Worm (Caenorhabditis elegans): Measurements from ENCODE around the gene smvt-1.

smvt-1 gene

ce11 chrX:2527194-2527593 is 21.6 kb downstream of the smvt-1 start (continued):
- no peak for TF ChIP-seq attf-3 (GFP tag; conservative IDR thresholded peaks at IDR 0.05)
- no peak for TF ChIP-seq zfh-2 (GFP tag; conservative IDR thresholded peaks at IDR 0.05)
- TF ChIP-seq repo-1 (tag; optimal IDR thresholded peaks at IDR 0.05) = no peak

DNA sequence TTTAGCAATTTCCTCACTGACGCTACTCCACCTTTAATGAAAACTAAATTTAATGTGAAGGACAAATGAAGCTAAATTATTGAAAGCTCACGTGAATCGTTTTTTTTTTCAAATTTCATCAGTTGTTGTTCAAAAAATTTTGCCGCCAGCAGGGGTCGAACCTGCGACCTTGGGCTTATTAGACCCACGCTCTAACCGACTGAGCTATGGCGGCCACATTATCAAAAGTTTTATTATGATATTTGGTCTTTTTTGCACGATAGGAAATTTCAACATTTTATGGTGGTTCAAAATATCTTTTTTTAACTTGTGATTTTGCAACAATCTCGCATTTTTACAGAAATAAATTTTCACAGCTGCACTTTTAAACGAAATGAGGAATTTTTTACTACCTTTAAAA is 22.7 kb downstream of the smvt-1 start:
- TF ChIP-seq hlh-12 (tag; optimal IDR thresholded peaks at IDR 0.05) = no peak
- TF ChIP-seq ztf-18 (tag; optimal IDR thresholded peaks at IDR 0.05) = peak; percentile 45
- no peak for TF ChIP-seq fkh-3 (tag; optimal IDR thresholded peaks at IDR 0.05)
- no peak for TF ChIP-seq F57A8.1 (GFP tag; optimal IDR thresholded peaks at IDR 0.05)
- TF ChIP-seq rec-8 (tag; optimal IDR thresholded peaks at IDR 0.05) = no peak
- no peak for TF ChIP-seq ztf-6 (GFP tag; IDR thresholded peaks at IDR 0.05)
- no peak for TF ChIP-seq ceh-100 (GFP tag; IDR thresholded peaks at IDR 0.05)
- TF ChIP-seq ets-4 (GFP tag; optimal IDR thresholded peaks at IDR 0.05) = no peak
- no peak for TF ChIP-seq attf-6 (GFP tag; IDR thresholded peaks at IDR 0.05)
- peak; percentile 72 for TF ChIP-seq D2030.7 (GFP tag; IDR thresholded peaks at IDR 0.05)
- no peak for TF ChIP-seq madf-8 (GFP tag; conservative IDR thresholded peaks at IDR 0.05)
- TF ChIP-seq F39B2.1 (GFP tag; IDR thresholded peaks at IDR 0.05) = no peak
- TF ChIP-seq attf-3 (GFP tag; conservative IDR thresholded peaks at IDR 0.05) = no peak
- TF ChIP-seq ceh-40 (GFP tag; IDR thresholded peaks at IDR 0.05) = no peak
- no peak for TF ChIP-seq ztf-26 (tag; optimal IDR thresholded peaks at IDR 0.05)
- TF ChIP-seq nfya-1 (tag; optimal IDR thresholded peaks at IDR 0.05; ENCODE audit: borderline replicate concordance, insufficient read depth) = no peak
- TF ChIP-seq B0336.3 (GFP tag; IDR thresholded peaks at IDR 0.05) = no peak
- TF ChIP-seq lin-26 (GFP tag; IDR thresholded peaks at IDR 0.05) = peak; percentile 74
- TF ChIP-seq ceh-27 (GFP tag; optimal IDR thresholded peaks at IDR 0.05) = no peak
- TF ChIP-seq K11D2.4 (GFP tag; IDR thresholded peaks at IDR 0.05) = no peak
- TF ChIP-seq tbp1 (GFP tag; optimal IDR thresholded peaks at IDR 0.05) = peak; percentile 88
- TF ChIP-seq K12H6.12 (tag; optimal IDR thresholded peaks at IDR 0.05) = no peak
- TF ChIP-seq sea-2 (GFP tag; IDR thresholded peaks at IDR 0.05) = no peak
- no peak for TF ChIP-seq efl-1 (GFP tag; optimal IDR thresholded peaks at IDR 0.05)
- TF ChIP-seq lag-1 (GFP tag; IDR thresholded peaks at IDR 0.05) = no peak
- no peak for TF ChIP-seq C06A6.2 (GFP tag; conservative IDR thresholded peaks at IDR 0.05)
- no peak for TF ChIP-seq T07F8.4 (tag; optimal IDR thresholded peaks at IDR 0.05)
- no peak for TF ChIP-seq Y53G8AR.9 (GFP tag; conservative IDR thresholded peaks at IDR 0.05)
- TF ChIP-seq Y79H2A.3 (GFP tag; conservative IDR thresholded peaks at IDR 0.05) = no peak
- no peak for TF ChIP-seq pha-4 (tag; optimal IDR thresholded peaks at IDR 0.05)
- no peak for TF ChIP-seq repo-1 (tag; optimal IDR thresholded peaks at IDR 0.05)
- TF ChIP-seq aptf-2 (GFP tag; conservative IDR thresholded peaks at IDR 0.05) = no peak
- no peak for TF ChIP-seq hsf-1 (GFP tag; IDR thresholded peaks at IDR 0.05)
- TF ChIP-seq lir-1 (GFP tag; conservative IDR thresholded peaks at IDR 0.05) = no peak
- TF ChIP-seq akir-1 (GFP tag; optimal IDR thresholded peaks at IDR 0.05) = no peak
- TF ChIP-seq zfh-2 (GFP tag; conservative IDR thresholded peaks at IDR 0.05) = no peak
- no peak for TF ChIP-seq cebp-2 (GFP tag; IDR thresholded peaks at IDR 0.05)
- no peak for TF ChIP-seq egl-18 (GFP tag; IDR thresholded peaks at IDR 0.05)
- TF ChIP-seq ztf-25 (GFP tag; IDR thresholded peaks at IDR 0.05) = 0 out of 2 replicates have a peak, but pooled peaks have one; percentile 50
- TF ChIP-seq nhr-27 (tag; optimal IDR thresholded peaks at IDR 0.05) = no peak
- TF ChIP-seq ama-1 (optimal IDR thresholded peaks at IDR 0.05) = no peak
- TF ChIP-seq ama-1 (GFP tag; optimal IDR thresholded peaks at IDR 0.05) = peak in 1 of 2 experiments; percentile 39
- 0 out of 2 replicates have a peak, but pooled peaks have one; percentile 46 for TF ChIP-seq Y95B8A.8 (GFP tag; IDR thresholded peaks at IDR 0.05)
- TF ChIP-seq mcd-1 (GFP tag; IDR thresholded peaks at IDR 0.05) = no peak
- no peak for TF ChIP-seq F22D6.2 (tag; optimal IDR thresholded peaks at IDR 0.05)
- TF ChIP-seq egrh-3 (GFP tag; IDR thresholded peaks at IDR 0.05) = no peak
- TF ChIP-seq snpc-1.3 (tag; optimal IDR thresholded peaks at IDR 0.05; ENCODE audit: insufficient read depth) = peak; percentile 61
- TF ChIP-seq B0019.2 (GFP tag; conservative IDR thresholded peaks at IDR 0.05) = no peak

Measured in whole organism, young adult.